Fruit fly (Drosophila melanogaster): ENCODE data around the gene Rad60.

Gene Rad60

DNA sequence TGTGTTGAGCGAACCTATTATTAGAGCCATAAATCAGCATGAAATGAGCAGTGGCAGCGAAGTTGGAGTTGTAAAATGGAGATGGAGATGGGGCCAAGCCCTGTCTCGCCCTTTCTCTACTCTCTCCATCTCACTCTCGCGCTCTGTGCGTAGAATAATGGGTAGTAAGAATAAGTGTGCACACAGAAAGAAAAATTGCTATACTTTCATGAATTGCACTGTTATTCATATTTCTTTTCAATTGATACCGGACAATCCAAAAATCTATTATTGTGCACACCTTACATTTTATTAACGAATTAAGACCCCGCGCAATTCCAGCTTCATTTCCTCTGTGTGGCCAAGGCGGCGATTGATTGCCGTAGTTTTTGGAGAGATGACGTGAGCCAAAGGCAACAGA, 28.6 kb upstream of the Rad60 start:
- TF ChIP-seq insv (optimal IDR thresholded peaks at IDR 0.05) (no peak), ttk (optimal IDR thresholded peaks at IDR 0.05) (no peak)

DNA sequence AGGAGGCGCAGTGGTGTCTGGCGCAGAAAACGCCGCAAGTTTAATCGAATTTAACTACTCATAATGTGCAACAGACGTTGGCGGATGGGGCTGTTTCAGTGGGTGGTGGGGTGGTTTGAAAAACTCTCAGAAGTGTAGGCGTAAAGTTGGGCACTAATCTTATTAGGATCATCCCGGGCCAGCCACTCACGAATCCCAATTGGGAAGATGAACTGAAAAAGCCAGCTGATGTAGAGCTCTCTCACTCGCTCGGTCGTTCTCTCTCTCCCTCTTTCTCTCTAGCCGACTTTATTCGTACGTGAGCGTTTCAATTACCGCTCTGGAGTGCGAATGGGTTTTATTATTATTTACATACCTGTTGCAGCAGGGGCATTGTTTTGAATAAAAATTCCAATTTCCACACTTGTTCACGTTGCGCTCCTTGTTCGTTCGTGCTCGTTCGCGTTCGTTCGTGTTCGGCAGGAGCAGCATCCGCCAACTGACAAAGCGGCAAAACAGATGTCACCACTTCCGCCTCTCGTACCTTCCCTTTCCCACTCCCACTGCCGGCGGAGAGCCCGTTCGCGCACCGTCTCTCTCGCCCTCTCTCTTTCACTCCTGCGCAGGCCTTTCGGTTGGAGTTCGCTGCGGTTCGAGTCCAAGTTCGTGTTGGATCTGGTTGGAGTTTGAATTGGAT, 27.6 kb upstream of the Rad60 start:
- TF ChIP-seq Myc (optimal IDR thresholded peaks at IDR 0.05): no peak
- TF ChIP-seq ttk (optimal IDR thresholded peaks at IDR 0.05): no peak
- TF ChIP-seq psq (optimal IDR thresholded peaks at IDR 0.05): no peak
- TF ChIP-seq insv (optimal IDR thresholded peaks at IDR 0.05): no peak
- TF ChIP-seq Sin3A (optimal IDR thresholded peaks at IDR 0.05): no peak
- TF ChIP-seq h (optimal IDR thresholded peaks at IDR 0.05): no peak

DNA sequence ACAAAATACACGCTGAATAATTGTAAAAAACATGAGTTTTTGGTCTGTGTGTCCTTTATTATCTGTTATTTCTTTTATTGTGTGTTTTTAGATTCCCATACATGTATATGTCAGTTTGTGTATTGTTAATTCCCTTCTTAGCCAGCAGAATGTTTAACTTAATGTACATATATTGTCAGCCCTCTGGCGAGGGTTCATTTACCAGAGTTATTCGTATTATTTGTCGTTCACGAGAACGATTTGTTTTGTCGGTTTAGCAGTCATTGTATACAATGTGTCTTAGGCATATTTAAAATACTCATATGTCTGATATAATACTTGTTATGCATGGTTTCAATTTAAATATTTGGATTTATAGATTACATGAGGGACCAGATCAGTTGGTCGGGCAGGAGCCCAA, 9.3 kb upstream of the Rad60 start:
- no peak for TF ChIP-seq h (optimal IDR thresholded peaks at IDR 0.05)
- TF ChIP-seq ttk (optimal IDR thresholded peaks at IDR 0.05): no peak
- no peak for TF ChIP-seq Myc (optimal IDR thresholded peaks at IDR 0.05)
- no peak for TF ChIP-seq insv (optimal IDR thresholded peaks at IDR 0.05)
- no peak for TF ChIP-seq Sin3A (optimal IDR thresholded peaks at IDR 0.05)
- TF ChIP-seq psq (optimal IDR thresholded peaks at IDR 0.05): no peak

DNA sequence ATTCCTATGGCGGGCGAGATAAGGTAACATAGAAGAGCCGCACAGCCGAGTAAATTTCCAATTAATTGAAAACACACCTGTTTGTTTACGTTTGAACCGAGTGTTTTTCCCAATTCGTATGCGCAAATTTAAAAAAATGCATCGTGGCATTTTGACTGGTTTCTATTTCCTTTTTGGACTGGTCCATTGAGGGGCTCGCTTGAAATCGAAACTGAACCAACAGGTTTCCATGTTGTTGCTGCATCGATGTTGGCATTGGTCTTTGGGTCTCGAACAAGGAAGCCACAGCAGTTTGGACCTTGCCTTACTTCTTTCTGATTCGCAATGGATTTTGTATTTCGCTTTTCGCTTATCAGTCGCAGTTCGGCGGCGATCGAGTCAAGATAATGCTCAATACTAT, 7.2 kb upstream of the Rad60 start:
- no peak for TF ChIP-seq h (optimal IDR thresholded peaks at IDR 0.05)
- no peak for TF ChIP-seq psq (optimal IDR thresholded peaks at IDR 0.05)
- no peak for TF ChIP-seq insv (optimal IDR thresholded peaks at IDR 0.05)
- no peak for TF ChIP-seq Sin3A (optimal IDR thresholded peaks at IDR 0.05)
- TF ChIP-seq Myc (optimal IDR thresholded peaks at IDR 0.05): no peak
- no peak for TF ChIP-seq ttk (optimal IDR thresholded peaks at IDR 0.05)

DNA sequence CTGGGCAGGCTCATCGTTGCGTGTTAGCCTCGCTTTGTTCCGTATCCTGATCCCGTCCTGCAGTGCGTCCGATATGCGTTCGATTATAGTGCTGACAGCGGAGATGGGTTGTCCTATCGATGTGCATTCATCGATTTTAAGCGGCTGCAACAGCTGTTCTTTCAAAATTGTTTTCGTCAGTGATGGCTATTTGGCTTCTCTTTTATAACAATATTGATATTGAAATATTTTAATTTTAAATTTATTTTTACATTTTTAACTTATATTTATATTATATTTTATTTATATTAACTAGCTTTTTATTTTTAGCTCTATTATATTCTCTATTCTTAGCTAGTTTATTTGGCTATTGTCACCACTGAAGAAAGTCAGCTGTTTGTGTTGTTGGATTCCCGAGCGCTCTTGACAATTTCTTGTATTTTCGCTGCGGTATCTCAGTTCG, 6.7 kb upstream of the Rad60 start, which contains the start of the genes wda and Pex11c:
Gene wda, minus strand, starts transcription at position 102 of the 442 bp plus-strand sequence.
Gene Pex11c, plus strand, starts transcription at position 380 of the 442 bp plus-strand sequence.
- TF ChIP-seq Sin3A (optimal IDR thresholded peaks at IDR 0.05): no peak
- no peak for TF ChIP-seq ttk (optimal IDR thresholded peaks at IDR 0.05)
- TF ChIP-seq Myc (optimal IDR thresholded peaks at IDR 0.05): no peak
- TF ChIP-seq psq (optimal IDR thresholded peaks at IDR 0.05): no peak
- TF ChIP-seq insv (optimal IDR thresholded peaks at IDR 0.05): no peak
- TF ChIP-seq h (optimal IDR thresholded peaks at IDR 0.05): no peak

DNA sequence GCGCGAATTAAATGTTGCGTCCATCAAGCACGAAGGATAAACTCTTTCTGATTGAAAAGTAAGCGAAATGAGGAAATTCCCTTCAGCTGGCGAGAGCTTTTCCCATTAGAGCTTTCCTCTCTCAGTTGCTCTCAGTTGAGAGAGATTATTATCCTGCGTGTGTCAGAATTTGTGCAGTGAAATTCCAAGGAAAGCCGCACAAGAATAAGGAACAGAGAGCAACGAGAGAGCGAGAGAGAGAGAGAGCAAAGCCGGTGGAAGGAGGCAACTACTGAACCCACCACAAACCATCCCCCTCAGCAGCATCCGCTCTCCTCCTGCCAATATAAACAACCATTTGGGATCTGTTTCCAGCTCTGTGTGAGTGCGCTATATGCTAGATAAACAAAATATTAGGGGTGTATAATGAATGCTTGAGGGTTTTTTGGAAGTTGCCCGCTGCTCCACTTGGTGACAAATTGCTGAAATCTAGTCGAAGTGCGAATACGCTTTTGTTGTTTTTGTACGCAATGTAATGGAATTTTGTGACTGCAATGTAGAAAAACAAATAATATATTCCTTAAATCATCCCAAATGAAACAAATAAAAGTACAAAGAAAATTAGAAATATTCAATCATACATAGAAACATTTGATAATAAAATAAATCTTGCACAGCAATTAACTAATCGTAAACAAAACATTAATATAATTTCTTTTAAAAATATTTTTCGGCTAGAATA, 2.3 kb downstream of the Rad60 start, which contains the start of gene CG4467:
Gene CG4467, minus strand, starts transcription at position 51 of the 721 bp plus-strand sequence.
- TF ChIP-seq Myc (optimal IDR thresholded peaks at IDR 0.05) (no peak), psq (optimal IDR thresholded peaks at IDR 0.05) (no peak), ttk (optimal IDR thresholded peaks at IDR 0.05) (no peak), h (optimal IDR thresholded peaks at IDR 0.05) (no peak)

DNA sequence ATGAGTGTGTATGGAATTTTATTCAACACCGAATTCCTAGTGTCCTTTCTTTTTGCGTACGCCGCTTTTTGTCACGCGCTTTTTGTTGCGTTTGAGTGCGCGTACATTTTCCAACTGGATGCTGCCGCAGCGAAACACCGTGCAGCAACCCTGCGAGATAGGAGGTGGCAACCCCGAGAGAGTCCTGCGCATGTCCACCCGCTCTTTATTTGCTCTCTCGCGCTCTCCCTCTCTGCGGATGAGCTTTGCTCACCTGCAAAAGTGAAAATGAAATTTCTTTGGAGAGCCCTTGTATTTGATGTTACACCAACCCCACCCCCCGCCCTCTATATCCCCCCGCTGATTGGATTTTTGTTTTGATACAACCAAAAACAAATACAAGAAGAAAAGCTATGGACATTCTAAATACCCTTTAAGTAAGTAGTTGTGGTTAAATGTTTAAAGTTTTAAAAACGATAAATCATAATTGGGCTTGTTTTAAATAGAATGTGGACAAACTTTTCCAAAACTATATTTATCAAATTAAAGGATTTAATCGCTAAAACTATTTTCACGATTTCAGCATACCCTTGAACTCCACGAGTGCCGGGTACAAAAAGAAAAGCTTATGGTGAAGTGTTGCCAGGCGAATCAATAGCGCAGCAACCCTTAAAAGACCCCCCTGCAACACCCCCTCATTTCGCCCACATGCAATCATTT, 11.2 kb downstream of the Rad60 start:
- TF ChIP-seq insv (optimal IDR thresholded peaks at IDR 0.05): no peak
- no peak for TF ChIP-seq ttk (optimal IDR thresholded peaks at IDR 0.05)
- no peak for TF ChIP-seq Sin3A (optimal IDR thresholded peaks at IDR 0.05)
- TF ChIP-seq psq (optimal IDR thresholded peaks at IDR 0.05): no peak
- TF ChIP-seq Myc (optimal IDR thresholded peaks at IDR 0.05): no peak
- no peak for TF ChIP-seq h (optimal IDR thresholded peaks at IDR 0.05)

DNA sequence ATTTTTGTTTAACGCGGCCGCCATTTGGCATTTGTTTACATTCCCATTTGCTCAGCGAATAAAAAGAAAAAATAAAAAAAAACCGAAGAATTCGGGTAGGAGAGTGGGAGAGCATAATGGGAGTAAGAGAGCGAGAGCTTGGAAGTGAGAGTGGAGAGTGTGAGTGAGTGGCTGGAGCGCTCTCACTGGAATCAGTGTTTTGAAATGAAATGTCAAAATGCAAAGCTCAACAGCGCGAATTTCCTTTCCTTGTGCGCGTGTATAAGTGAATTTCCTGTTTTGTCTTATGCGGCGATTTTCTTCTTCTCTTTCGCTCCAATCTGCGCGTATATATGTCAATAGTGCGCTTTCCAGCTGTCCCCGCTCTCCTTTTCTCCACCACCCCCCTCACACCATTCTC, 12.2 kb downstream of the Rad60 start:
- TF ChIP-seq ttk (optimal IDR thresholded peaks at IDR 0.05) (no peak), h (optimal IDR thresholded peaks at IDR 0.05) (no peak), psq (optimal IDR thresholded peaks at IDR 0.05) (no peak), Sin3A (optimal IDR thresholded peaks at IDR 0.05) (no peak), insv (optimal IDR thresholded peaks at IDR 0.05) (no peak), Myc (optimal IDR thresholded peaks at IDR 0.05) (no peak)

DNA sequence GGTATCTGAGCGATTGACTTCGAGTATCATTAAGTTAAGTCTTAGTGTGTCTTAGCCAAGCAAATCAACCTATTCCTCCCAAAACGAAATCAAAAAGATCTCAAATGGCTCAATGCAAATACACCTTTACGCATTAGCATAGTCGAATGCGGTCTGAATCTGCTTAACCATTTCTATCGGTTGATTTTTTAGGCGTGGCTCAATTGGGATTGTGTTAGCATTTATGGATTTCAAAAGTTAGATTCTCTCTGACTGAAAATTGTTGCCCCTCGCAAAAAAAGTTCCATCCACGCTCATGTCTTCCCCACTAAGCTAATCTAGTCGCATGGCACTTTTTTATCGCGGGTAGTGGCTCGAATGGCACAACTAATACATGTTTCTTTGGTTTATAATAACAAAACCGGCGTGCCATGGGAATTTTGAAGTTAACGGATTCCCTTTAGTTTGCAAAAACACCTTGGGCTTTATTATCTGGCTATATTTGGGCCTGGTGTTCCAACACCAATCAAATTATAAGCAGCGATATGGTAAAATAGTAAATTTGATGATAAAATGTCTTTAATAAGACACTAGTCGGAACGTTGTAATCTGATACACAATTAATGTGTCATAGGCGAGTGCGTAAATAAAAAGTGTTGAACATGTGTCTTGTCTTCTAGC, 22.5 kb downstream of the Rad60 start:
- TF ChIP-seq psq (optimal IDR thresholded peaks at IDR 0.05) (no peak), Sin3A (optimal IDR thresholded peaks at IDR 0.05) (no peak), insv (optimal IDR thresholded peaks at IDR 0.05) (no peak), ttk (optimal IDR thresholded peaks at IDR 0.05) (no peak), Myc (optimal IDR thresholded peaks at IDR 0.05) (no peak), h (optimal IDR thresholded peaks at IDR 0.05) (no peak)

DNA sequence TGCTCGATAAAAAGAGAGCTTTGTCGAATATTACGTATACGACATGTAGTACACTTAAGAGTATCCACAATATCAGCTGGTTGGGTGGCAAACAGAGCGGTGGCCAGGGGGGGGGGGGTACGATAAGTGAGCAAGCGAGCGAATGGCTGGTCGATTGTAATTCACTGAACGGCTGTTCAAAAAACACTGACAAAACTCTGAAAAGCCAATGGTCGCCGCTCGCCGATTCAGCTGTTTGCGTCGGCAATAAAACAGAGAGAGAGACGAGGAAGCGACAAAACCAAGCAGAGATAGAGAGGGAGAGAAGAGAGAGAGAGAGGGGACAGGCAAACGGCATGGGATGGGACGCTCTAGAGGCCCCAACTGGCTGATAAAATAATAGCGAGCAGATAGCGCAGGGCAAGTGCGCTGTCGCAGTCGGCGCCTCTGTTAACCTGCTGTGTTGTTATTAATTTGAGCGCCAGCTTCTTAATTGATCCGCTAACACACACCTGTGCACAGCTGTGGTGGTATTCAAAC, 24.7 kb downstream of the Rad60 start, which contains the start of gene cnc:
Gene cnc, minus strand, starts transcription at position 191 of the 519 bp plus-strand sequence.
- TF ChIP-seq Sin3A (optimal IDR thresholded peaks at IDR 0.05): no peak
- TF ChIP-seq psq (optimal IDR thresholded peaks at IDR 0.05): no peak
- TF ChIP-seq insv (optimal IDR thresholded peaks at IDR 0.05): no peak
- TF ChIP-seq Myc (optimal IDR thresholded peaks at IDR 0.05): no peak
- TF ChIP-seq h (optimal IDR thresholded peaks at IDR 0.05): no peak
- TF ChIP-seq ttk (optimal IDR thresholded peaks at IDR 0.05): no peak

DNA sequence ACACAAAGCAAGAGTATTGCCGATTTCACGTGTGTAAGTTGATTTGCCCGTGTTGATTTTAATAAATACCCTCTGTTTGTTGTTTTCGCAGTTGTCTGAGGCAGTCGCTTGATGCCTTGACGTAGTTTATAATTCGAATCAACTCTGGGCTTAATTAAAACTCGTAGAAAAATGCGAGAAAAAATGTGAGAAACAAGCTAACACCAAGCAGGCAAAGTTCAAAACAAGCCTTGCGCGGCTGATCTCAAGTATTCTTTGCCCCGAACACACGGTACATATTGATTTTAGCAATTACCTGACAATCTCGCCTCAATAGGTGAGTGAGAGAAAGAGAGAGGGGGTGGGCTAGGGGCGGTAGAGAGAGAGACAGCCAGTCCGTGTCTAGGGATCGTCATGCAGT, 26.0 kb downstream of the Rad60 start:
- no peak for TF ChIP-seq ttk (optimal IDR thresholded peaks at IDR 0.05)
- no peak for TF ChIP-seq psq (optimal IDR thresholded peaks at IDR 0.05)
- no peak for TF ChIP-seq Myc (optimal IDR thresholded peaks at IDR 0.05)
- TF ChIP-seq insv (optimal IDR thresholded peaks at IDR 0.05): no peak
